Fruit fly (Drosophila melanogaster): ENCODE results near the gene CG7565.

DNA sequence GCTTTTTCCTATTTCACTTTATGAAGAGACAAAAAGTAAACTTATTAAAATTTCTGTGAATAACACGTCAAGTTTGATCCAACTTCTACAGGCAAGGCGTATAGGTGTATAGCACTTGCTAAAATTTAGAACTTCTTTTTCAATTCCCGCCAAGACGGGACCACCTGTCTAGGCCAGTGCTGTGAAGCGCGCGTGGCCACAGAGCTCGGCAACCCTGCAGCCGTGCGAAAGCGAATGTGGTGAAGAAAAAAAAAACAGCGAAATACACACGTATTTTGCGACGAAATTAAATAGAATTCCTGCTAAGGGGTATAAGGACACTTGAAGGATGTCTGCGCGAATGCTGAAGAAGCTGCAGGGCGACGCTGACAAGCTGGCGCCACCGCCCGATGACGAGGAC lies 18.6 kb upstream of the CG7565 start, which contains the start of gene Nulp1:
- no peak for TF ChIP-seq D1 (tag; optimal IDR thresholded peaks at IDR 0.05)
- TF ChIP-seq EcR (GFP tag; optimal IDR thresholded peaks at IDR 0.05), result no peak
- no peak for TF ChIP-seq CG8301 (tag; optimal IDR thresholded peaks at IDR 0.05)
- no peak for TF ChIP-seq CG10348 (GFP tag; IDR thresholded peaks at IDR 0.05)
- TF ChIP-seq gl (tag; optimal IDR thresholded peaks at IDR 0.05), result no peak
- TF ChIP-seq CG17806 (tag; optimal IDR thresholded peaks at IDR 0.05), result no peak
- TF ChIP-seq Pif1A (GFP tag; optimal IDR thresholded peaks at IDR 0.05), result no peak
- TF ChIP-seq Pif1B (GFP tag; optimal IDR thresholded peaks at IDR 0.05), result no peak

Measured in whole organism, pupa.